Worm (Caenorhabditis elegans) whole organism, L2 larva: ENCODE data around the gene C17H12.11.

ENCODE experiments used
- F13H6.1 ChIP-seq: sonication (generic microtip); optimal IDR thresholded peaks from 2 replicates; lab custom pipeline; 2016; ENCODE audit warnings: missing genetic modification characterization, missing compliant biosample characterization
- R02D3.7 ChIP-seq: fragments of 150-350 bp; optimal IDR thresholded peaks from 2 replicates; lab custom pipeline; 2014; ENCODE audit warnings: missing biosample characterization, missing genetic modification characterization
- Y55F3AM.14 ChIP-seq: fragments of 200-800 bp; sonication (Bioruptor generic); optimal IDR thresholded peaks from 2 replicates; lab custom pipeline; 2018; ENCODE audit warnings: mild to moderate bottlenecking, missing genetic modification characterization, missing compliant biosample characterization
- ZK546.5 ChIP-seq: sonication (generic microtip); optimal IDR thresholded peaks from 2 replicates; lab custom pipeline; 2017; ENCODE audit warnings: missing biosample characterization, missing genetic modification characterization
- alr-1 ChIP-seq: fragments of 150-350 bp; optimal IDR thresholded peaks from 2 replicates; lab custom pipeline; 2014; ENCODE audit warnings: missing biosample characterization, missing genetic modification characterization
- aly-2 ChIP-seq: fragments of 150-350 bp; optimal IDR thresholded peaks from 2 replicates; lab custom pipeline; 2014; ENCODE audit warnings: missing biosample characterization, missing genetic modification characterization
- ama-1 ChIP-seq: fragments of 150-350 bp; optimal IDR thresholded peaks from 2 replicates; lab custom pipeline; 2018; ENCODE audit warnings: inconsistent platforms
- ceh-16 ChIP-seq: fragments of 150-350 bp; optimal IDR thresholded peaks from 2 replicates; lab custom pipeline; 2014; ENCODE audit warnings: missing biosample characterization, missing genetic modification characterization
- crh-2 ChIP-seq: sonication (generic microtip); optimal IDR thresholded peaks from 2 replicates; lab custom pipeline; 2017; ENCODE audit warnings: missing biosample characterization, missing genetic modification characterization
- dmd-4 ChIP-seq: sonication (generic microtip); optimal IDR thresholded peaks from 2 replicates; lab custom pipeline; 2017; ENCODE audit warnings: missing biosample characterization, missing genetic modification characterization
- elt-1 ChIP-seq: fragments of 150-350 bp; optimal IDR thresholded peaks from 2 replicates; lab custom pipeline; 2014; ENCODE audit warnings: missing biosample characterization, missing genetic modification characterization
- elt-3 ChIP-seq: sonication (generic microtip); optimal IDR thresholded peaks from 2 replicates; lab custom pipeline; 2017; ENCODE audit warnings: missing biosample characterization, missing genetic modification characterization
- gmeb-1 ChIP-seq: fragments of 150-350 bp; optimal IDR thresholded peaks from 2 replicates; lab custom pipeline; 2014; ENCODE audit warnings: missing biosample characterization, missing genetic modification characterization
- lin-11 ChIP-seq: fragments of 150-350 bp; sonication (generic microtip); optimal IDR thresholded peaks from 2 replicates; lab custom pipeline; 2014; ENCODE audit warnings: missing biosample characterization, missing genetic modification characterization, inconsistent platforms, mixed read lengths
- lin-13 ChIP-seq: fragments of 150-350 bp; optimal IDR thresholded peaks from 2 replicates; lab custom pipeline; 2014; ENCODE audit warnings: missing biosample characterization, missing genetic modification reagents, missing genetic modification characterization
- lin-39 ChIP-seq: fragments of 150-350 bp; optimal IDR thresholded peaks from 2 replicates; lab custom pipeline; 2014; ENCODE audit warnings: missing biosample characterization, missing genetic modification reagents, missing genetic modification characterization
- mab-5 ChIP-seq: fragments of 150-350 bp; optimal IDR thresholded peaks from 2 replicates; lab custom pipeline; 2014; ENCODE audit warnings: missing biosample characterization, missing genetic modification characterization
- mbf-1 ChIP-seq: sonication (generic microtip); optimal IDR thresholded peaks from 2 replicates; lab custom pipeline; 2017; ENCODE audit warnings: missing biosample characterization, missing genetic modification characterization
- mdl-1 ChIP-seq, 2 experiments: fragments of 150-350 bp in 1 of 2; sonication (generic microtip) in 1 of 2; optimal IDR thresholded peaks; 2 replicates each; lab custom pipeline; 2017; ENCODE audit warnings: missing biosample characterization in 2 of 2, missing genetic modification characterization in 2 of 2
- nhr-11 ChIP-seq: fragments of 150-350 bp; optimal IDR thresholded peaks from 2 replicates; lab custom pipeline; 2014; ENCODE audit warnings: missing biosample characterization, missing genetic modification characterization
- nhr-129 ChIP-seq: fragments of 150-350 bp; optimal IDR thresholded peaks from 2 replicates; lab custom pipeline; 2014; ENCODE audit warnings: missing biosample characterization, missing genetic modification characterization
- nhr-23 ChIP-seq: fragments of 150-350 bp; optimal IDR thresholded peaks from 2 replicates; lab custom pipeline; 2014; ENCODE audit warnings: missing biosample characterization, missing genetic modification reagents, missing genetic modification characterization
- nhr-237 ChIP-seq: fragments of 150-350 bp; optimal IDR thresholded peaks from 2 replicates; lab custom pipeline; 2014; ENCODE audit warnings: missing biosample characterization, missing genetic modification characterization
- nhr-25 ChIP-seq: fragments of 150-350 bp; sonication (generic microtip); optimal IDR thresholded peaks from 3 replicates; lab custom pipeline; 2014; ENCODE audit warnings: missing biosample characterization, missing genetic modification characterization
- nhr-6 ChIP-seq: fragments of 150-350 bp; optimal IDR thresholded peaks from 2 replicates; lab custom pipeline; 2014; ENCODE audit warnings: missing biosample characterization, missing genetic modification characterization
- nhr-77 ChIP-seq: fragments of 150-350 bp; optimal IDR thresholded peaks from 2 replicates; lab custom pipeline; 2014; ENCODE audit warnings: missing biosample characterization, missing genetic modification characterization
- peb-1 ChIP-seq: fragments of 150-350 bp; optimal IDR thresholded peaks from 2 replicates; lab custom pipeline; 2014; ENCODE audit warnings: missing biosample characterization, missing genetic modification characterization
- sem-4 ChIP-seq: fragments of 150-350 bp; optimal IDR thresholded peaks from 2 replicates; lab custom pipeline; 2014; ENCODE audit warnings: missing biosample characterization, missing genetic modification reagents, missing genetic modification characterization
- sma-3 ChIP-seq: sonication (generic microtip); optimal IDR thresholded peaks from 2 replicates; lab custom pipeline; 2016; ENCODE audit warnings: missing genetic modification reagents, missing genetic modification characterization, missing compliant biosample characterization
- sma-9 ChIP-seq, 2 experiments: fragments of 150-350 bp in 1 of 2; sonication (generic microtip) in 1 of 2; optimal IDR thresholded peaks; 2 replicates each; lab custom pipeline; 2014 to 2016; ENCODE audit warnings: missing genetic modification characterization in 2 of 2, mild to moderate bottlenecking in 1 of 2, missing biosample characterization in 1 of 2, missing compliant biosample characterization in 1 of 2, missing genetic modification reagents in 1 of 2, moderate library complexity in 1 of 2
- snpc-4 ChIP-seq: fragments of 150-350 bp; optimal IDR thresholded peaks from 2 replicates; lab custom pipeline; 2014; ENCODE audit warnings: missing biosample characterization, missing genetic modification characterization
- unc-39 ChIP-seq: fragments of 150-350 bp; optimal IDR thresholded peaks from 2 replicates; lab custom pipeline; 2014; ENCODE audit warnings: missing biosample characterization, missing genetic modification characterization
- unc-55 ChIP-seq: fragments of 150-350 bp; sonication (generic microtip); optimal IDR thresholded peaks from 3 replicates; lab custom pipeline; 2014; ENCODE audit warnings: missing biosample characterization, missing genetic modification reagents, missing genetic modification characterization
- unc-62 ChIP-seq: fragments of 150-350 bp; optimal IDR thresholded peaks from 2 replicates; lab custom pipeline; 2014; ENCODE audit warnings: missing biosample characterization, missing genetic modification reagents, missing genetic modification characterization
- zag-1 ChIP-seq: fragments of 150-350 bp; optimal IDR thresholded peaks from 2 replicates; lab custom pipeline; 2014; ENCODE audit warnings: missing biosample characterization, missing genetic modification characterization
- ztf-1 ChIP-seq: fragments of 200-800 bp; sonication (Bioruptor generic); conservative IDR thresholded peaks from 2 replicates; pipeline ENCODE4 v1.3.6; 2022; ENCODE audit warnings: missing genetic modification characterization, missing compliant biosample characterization
- ztf-11 ChIP-seq: sonication (generic microtip); optimal IDR thresholded peaks from 2 replicates; lab custom pipeline; 2017; ENCODE audit warnings: missing biosample characterization, missing genetic modification characterization
- ztf-4 ChIP-seq: fragments of 150-350 bp; optimal IDR thresholded peaks from 2 replicates; lab custom pipeline; 2014; ENCODE audit warnings: missing biosample characterization, missing genetic modification characterization

C17H12.11 gene

ce11 chrIV:6790438-6791124, 11.6 kb upstream of the C17H12.11 start, which contains the start of the genes C17H12.2 and vha-8 (continued):
- TF ChIP-seq nhr-25 (tag; lab: Kevin White, UChicago) = peak; percentile 93
- no peak for TF ChIP-seq aly-2 (tag; lab: Kevin White, UChicago)
- peak; percentile 78 for TF ChIP-seq sem-4 (tag; lab: Kevin White, UChicago)
- TF ChIP-seq alr-1 (tag; lab: Kevin White, UChicago) = peak; percentile 17
- peak; percentile 57 for TF ChIP-seq ztf-11 (tag; lab: Kevin White, UChicago)
- TF ChIP-seq mdl-1 (tag; optimal IDR thresholded peaks at IDR 0.05; lab: Kevin White, UChicago) = peak in 1 of 2 experiments; percentile 49
- TF ChIP-seq R02D3.7 = no peak
- no peak for TF ChIP-seq unc-62 (GFP tag; lab: Kevin White, UChicago)

ce11 chrIV:6792380-6793309, 9.5 kb upstream of the C17H12.11 start:
- peak; percentile 71 for TF ChIP-seq crh-2 (tag; lab: Kevin White, UChicago)
- TF ChIP-seq nhr-11 (tag; lab: Kevin White, UChicago) = no peak
- TF ChIP-seq gmeb-1 (tag; lab: Kevin White, UChicago) = peak; percentile 35
- TF ChIP-seq snpc-4 = peak; percentile 42
- peak; percentile 16 for TF ChIP-seq Y55F3AM.14
- TF ChIP-seq ztf-4 (tag; lab: Kevin White, UChicago) = no peak
- TF ChIP-seq nhr-6 (tag; lab: Kevin White, UChicago) = peak; percentile 43
- peak; percentile 28 for TF ChIP-seq sma-3 (GFP tag; lab: Kevin White, UChicago)
- TF ChIP-seq sma-9 (GFP tag; optimal IDR thresholded peaks at IDR 0.05; lab: Kevin White, UChicago) = peak; percentile 32
- no peak for TF ChIP-seq sma-9 (tag; optimal IDR thresholded peaks at IDR 0.05; lab: Kevin White, UChicago)
- TF ChIP-seq elt-1 (tag; lab: Kevin White, UChicago) = no peak
- TF ChIP-seq lin-13 (GFP tag; lab: Kevin White, UChicago) = peak; percentile 18

ce11 chrIV:6793310-6793966, 8.7 kb upstream of the C17H12.11 start:
- TF ChIP-seq mbf-1 (tag; lab: Kevin White, UChicago) (no peak), alr-1 (tag; lab: Kevin White, UChicago) (no peak), nhr-129 (no peak), ztf-1 (GFP tag; lab: Robert Waterston, UW) (no peak), peb-1 (no peak), mab-5 (no peak), crh-2 (tag; lab: Kevin White, UChicago) (no peak), lin-11 (tag; lab: Kevin White, UChicago) (no peak), F13H6.1 (tag; lab: Kevin White, UChicago) (no peak), nhr-23 (no peak), nhr-11 (tag; lab: Kevin White, UChicago) (no peak), nhr-77 (no peak), unc-62 (GFP tag; lab: Kevin White, UChicago) (no peak), elt-3 (tag; lab: Kevin White, UChicago) (no peak), dmd-4 (no peak), R02D3.7 (no peak), lin-39 (tag; lab: Kevin White, UChicago) (no peak), ztf-11 (tag; lab: Kevin White, UChicago) (no peak), zag-1 (tag; lab: Kevin White, UChicago) (no peak), ceh-16 (tag; lab: Kevin White, UChicago) (no peak)

- TF ChIP-seq ama-1 (lab: Kevin White, UChicago) (no peak), unc-55 (GFP tag; lab: Kevin White, UChicago) (no peak), mbf-1 (tag; lab: Kevin White, UChicago) (no peak), elt-1 (tag; lab: Kevin White, UChicago) (no peak), unc-62 (GFP tag; lab: Kevin White, UChicago) (no peak), nhr-11 (tag; lab: Kevin White, UChicago) (no peak), lin-13 (GFP tag; lab: Kevin White, UChicago) (no peak), nhr-25 (tag; lab: Kevin White, UChicago) (no peak), ztf-4 (tag; lab: Kevin White, UChicago) (no peak), unc-39 (tag; lab: Kevin White, UChicago) (no peak), R02D3.7 (no peak), nhr-237 (tag; lab: Kevin White, UChicago) (no peak), ZK546.5 (tag; lab: Kevin White, UChicago) (no peak), ceh-16 (tag; lab: Kevin White, UChicago) (no peak), nhr-129 (no peak), elt-3 (tag; lab: Kevin White, UChicago) (no peak)
Measured at ce11 chrIV:6795529-6795928, 6.7 kb upstream of the C17H12.11 start, which contains the start of the genes C17H12.3 and C17H12.12. Gene C17H12.3, minus strand, starts transcription at chrIV:6795629. Gene C17H12.12, plus strand, starts transcription at chrIV:6795924.
